Worm (Caenorhabditis elegans) whole organism, L4 larva: ENCODE measurements around the gene fbxa-50.

Experiments used
- aha-1 ChIP-seq: fragments of 150-350 bp; peaks from one replicate; lab custom pipeline; 2014; ENCODE audit warnings: missing biosample characterization, missing genetic modification characterization
- daf-19 ChIP-seq: fragments of 200-800 bp; sonication (Bioruptor generic); conservative IDR thresholded peaks from 2 replicates; pipeline ENCODE4 v1.3.6; 2022; ENCODE audit warnings: missing genetic modification characterization, missing compliant biosample characterization
- egl-43 ChIP-seq: fragments of 200-800 bp; sonication (Bioruptor generic); IDR thresholded peaks from 2 replicates; pipeline ENCODE4 v1.3.6; 2022; ENCODE audit warnings: missing genetic modification reagents, missing genetic modification characterization, missing compliant biosample characterization
- fos-1 ChIP-seq: fragments of 150-350 bp; optimal IDR thresholded peaks from 2 replicates; lab custom pipeline; 2014; ENCODE audit warnings: missing biosample characterization, missing genetic modification characterization
- nhr-28 ChIP-seq: fragments of 150-350 bp; optimal IDR thresholded peaks from 2 replicates; lab custom pipeline; 2014; ENCODE audit warnings: missing biosample characterization, missing genetic modification characterization
- pha-4 ChIP-seq, 2 experiments: fragments of 150-350 bp in 1 of 2; fragments of 200-800 bp in 1 of 2; sonication (Bioruptor generic) in 1 of 2; IDR thresholded peaks in 1 of 2; optimal IDR thresholded peaks in 1 of 2; 2 replicates each; pipeline versions ENCODE4 v1.3.6 to Lab custom; 2014 to 2022; ENCODE audit warnings: missing genetic modification characterization in 2 of 2, missing genetic modification reagents in 2 of 2, missing biosample characterization in 1 of 2, missing compliant biosample characterization in 1 of 2

ce11 chrIII:1323555-1323954 is 35.2 kb upstream of the fbxa-50 start:
- TF ChIP-seq aha-1 (tag; lab: Kevin White, UChicago) (no peak), fos-1 (tag; lab: Kevin White, UChicago) (no peak), egl-43 (GFP tag; lab: Robert Waterston, UW) (no peak), pha-4 (GFP tag; IDR thresholded peaks at IDR 0.05; lab: Robert Waterston, UW) (no peak), pha-4 (tag; optimal IDR thresholded peaks at IDR 0.05; lab: Kevin White, UChicago) (no peak), daf-19 (GFP tag; lab: Robert Waterston, UW) (no peak), nhr-28 (tag; lab: Kevin White, UChicago) (peak; percentile 89)
